Worm (Caenorhabditis elegans): ENCODE data around the gene sdz-20.

The sdz-20 gene

ce11 chrIII:13344538-13345136, 10.8 kb downstream of the sdz-20 start, which contains the start of gene acaa-2:
Gene acaa-2 (plus strand): TSS chrIII:13344937.
- peak; percentile 33 for TF ChIP-seq unc-55 (GFP tag; optimal IDR thresholded peaks at IDR 0.05)
- TF ChIP-seq lsy-2 (tag; optimal IDR thresholded peaks at IDR 0.05), result peak in 1 of 2 experiments; percentile 43
- TF ChIP-seq gmeb-1 (tag; optimal IDR thresholded peaks at IDR 0.05), result peak; percentile 24
- TF ChIP-seq C34F6.9 (tag; optimal IDR thresholded peaks at IDR 0.05), result peak; percentile 42
- TF ChIP-seq ceh-16 (tag; optimal IDR thresholded peaks at IDR 0.05), result no peak
- no peak for TF ChIP-seq lin-39 (tag; optimal IDR thresholded peaks at IDR 0.05)
- no peak for TF ChIP-seq aly-2 (tag; optimal IDR thresholded peaks at IDR 0.05)
- TF ChIP-seq fos-1 (tag; optimal IDR thresholded peaks at IDR 0.05), result peak; percentile 45
- TF ChIP-seq crh-2 (tag; optimal IDR thresholded peaks at IDR 0.05), result peak; percentile 61
- peak; percentile 8 for TF ChIP-seq sma-3 (GFP tag; optimal IDR thresholded peaks at IDR 0.05)
- TF ChIP-seq nhr-25 (tag; optimal IDR thresholded peaks at IDR 0.05), result peak; percentile 13
- TF ChIP-seq sem-4 (tag; optimal IDR thresholded peaks at IDR 0.05), result no peak

- TF ChIP-seq nhr-11 (tag; optimal IDR thresholded peaks at IDR 0.05) (no peak), peb-1 (tag; optimal IDR thresholded peaks at IDR 0.05) (no peak), zag-1 (tag; optimal IDR thresholded peaks at IDR 0.05) (no peak), ZK546.5 (tag; optimal IDR thresholded peaks at IDR 0.05) (no peak), nhr-21 (tag; optimal IDR thresholded peaks at IDR 0.05) (no peak), nhr-12 (tag; optimal IDR thresholded peaks at IDR 0.05) (no peak), crh-2 (tag; optimal IDR thresholded peaks at IDR 0.05) (no peak), gmeb-1 (tag; optimal IDR thresholded peaks at IDR 0.05) (no peak), nhr-237 (tag; optimal IDR thresholded peaks at IDR 0.05) (no peak), ztf-4 (tag; optimal IDR thresholded peaks at IDR 0.05) (no peak), ztf-11 (tag; optimal IDR thresholded peaks at IDR 0.05) (no peak), C34F6.9 (tag; optimal IDR thresholded peaks at IDR 0.05) (no peak)
These were observed 12.9 kb downstream of the sdz-20 start, which contains the start of gene mtm-6 for ce11 chrIII:13346785-13347184. Gene mtm-6 (plus strand): TSS chrIII:13347085.

DNA sequence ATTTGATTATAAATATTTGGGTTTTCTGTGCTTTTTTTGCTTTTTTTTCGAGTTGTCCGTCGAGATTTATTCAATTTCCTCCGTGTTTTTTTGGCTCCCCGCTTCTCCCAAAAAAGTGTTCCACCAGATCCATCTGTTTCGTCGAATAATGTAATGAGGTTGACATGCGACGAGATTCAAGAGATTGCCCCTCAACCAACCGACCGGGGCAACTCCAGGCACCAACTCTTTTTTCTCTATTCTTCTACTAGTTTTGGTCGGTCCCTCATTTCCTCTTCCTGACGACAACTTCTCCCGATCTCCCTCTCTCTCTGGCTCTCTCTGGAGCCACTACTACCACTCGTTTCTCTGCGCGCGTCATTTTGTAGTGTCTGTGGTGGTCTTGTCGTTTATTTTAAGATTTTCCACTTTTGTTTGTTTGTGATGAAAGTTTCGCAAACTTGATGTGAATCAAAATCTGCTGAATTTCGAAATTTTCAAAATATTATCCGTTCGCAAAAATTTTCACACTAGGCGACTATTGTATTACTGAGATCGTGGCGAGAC, 14.0 kb downstream of the sdz-20 start:
- no peak for TF ChIP-seq fos-1 (tag; optimal IDR thresholded peaks at IDR 0.05)
- peak; percentile 29 for TF ChIP-seq sma-9 (GFP tag; optimal IDR thresholded peaks at IDR 0.05)
- no peak for TF ChIP-seq sma-9 (tag; optimal IDR thresholded peaks at IDR 0.05)
- peak; percentile 70 for TF ChIP-seq unc-55 (GFP tag; optimal IDR thresholded peaks at IDR 0.05)

- no peak for TF ChIP-seq mab-5 (tag; optimal IDR thresholded peaks at IDR 0.05)
- TF ChIP-seq ceh-16 (tag; optimal IDR thresholded peaks at IDR 0.05), result no peak
- no peak for TF ChIP-seq ceh-82 (tag; optimal IDR thresholded peaks at IDR 0.05)
- no peak for TF ChIP-seq nhr-12 (tag; optimal IDR thresholded peaks at IDR 0.05)
- TF ChIP-seq nhr-129 (tag; optimal IDR thresholded peaks at IDR 0.05), result no peak
- TF ChIP-seq lsy-2 (tag; optimal IDR thresholded peaks at IDR 0.05), result no peak
- TF ChIP-seq peb-1 (tag; optimal IDR thresholded peaks at IDR 0.05), result no peak
- no peak for TF ChIP-seq snpc-4 (tag; optimal IDR thresholded peaks at IDR 0.05)
- TF ChIP-seq nhr-10 (tag; optimal IDR thresholded peaks at IDR 0.05), result no peak
- no peak for TF ChIP-seq lin-13 (GFP tag; optimal IDR thresholded peaks at IDR 0.05)
- no peak for TF ChIP-seq egl-27 (tag; optimal IDR thresholded peaks at IDR 0.05)
- TF ChIP-seq nhr-237 (tag; optimal IDR thresholded peaks at IDR 0.05), result no peak
- TF ChIP-seq aly-2 (tag; optimal IDR thresholded peaks at IDR 0.05), result no peak
These were observed 15.0 kb downstream of the sdz-20 start for ce11 chrIII:13348891-13349290.

DNA sequence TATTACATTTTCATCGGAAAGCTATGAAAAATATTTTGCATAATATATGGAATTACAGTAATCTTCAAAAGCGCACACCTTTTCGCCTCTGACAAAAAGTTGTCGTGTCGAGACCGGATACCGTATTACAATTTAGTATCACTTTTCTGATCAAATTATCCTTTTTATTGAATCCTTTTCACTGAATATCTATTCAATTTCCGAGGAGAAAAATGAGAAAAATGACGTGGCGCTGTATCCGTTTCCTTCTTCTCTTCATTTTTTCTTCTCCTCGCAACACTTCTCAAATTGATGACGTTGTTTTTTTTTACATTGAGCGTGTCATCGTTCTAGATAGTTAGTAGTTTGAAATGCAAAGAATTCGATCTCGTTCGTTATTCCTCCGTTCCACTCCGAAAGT, 17.1 kb downstream of the sdz-20 start:
- TF ChIP-seq lin-11 (tag; optimal IDR thresholded peaks at IDR 0.05) (no peak), unc-55 (GFP tag; optimal IDR thresholded peaks at IDR 0.05) (peak; percentile 4), F13H6.1 (tag; optimal IDR thresholded peaks at IDR 0.05) (no peak), dmd-4 (tag; optimal IDR thresholded peaks at IDR 0.05) (no peak), nhr-10 (tag; optimal IDR thresholded peaks at IDR 0.05) (no peak), fos-1 (tag; optimal IDR thresholded peaks at IDR 0.05) (no peak), aly-2 (tag; optimal IDR thresholded peaks at IDR 0.05) (no peak), ztf-1 (GFP tag; conservative IDR thresholded peaks at IDR 0.05) (no peak), crh-2 (tag; optimal IDR thresholded peaks at IDR 0.05) (peak; percentile 76), lsy-2 (tag; optimal IDR thresholded peaks at IDR 0.05) (peak in 1 of 2 experiments; percentile 47), ceh-82 (tag; optimal IDR thresholded peaks at IDR 0.05) (no peak), sma-9 (GFP tag; optimal IDR thresholded peaks at IDR 0.05) (no peak), sma-9 (tag; optimal IDR thresholded peaks at IDR 0.05) (no peak)

Data from whole organism, L2 larva.